Fruit fly (Drosophila melanogaster) whole organism, adult: Measurements from ENCODE around the gene ppk28.

ENCODE experiments used
- CG11617 ChIP-seq: fragments of 200-800 bp; sonication (Bioruptor generic); optimal IDR thresholded peaks from 2 replicates; lab custom pipeline; 2017; ENCODE audit warnings: mild to moderate bottlenecking, missing biosample characterization, missing genetic modification reagents, missing genetic modification characterization
- CG12768 ChIP-seq: fragments of 200-800 bp; sonication (Bioruptor generic); optimal IDR thresholded peaks from 2 replicates; lab custom pipeline; 2017; ENCODE audit warnings: missing biosample characterization, missing genetic modification characterization, mild to moderate bottlenecking, moderate library complexity, missing genetic modification reagents
- CG14711 ChIP-seq: fragments of 200-800 bp; sonication (Bioruptor generic); optimal IDR thresholded peaks from 2 replicates; lab custom pipeline; 2018; ENCODE audit warnings: missing biosample characterization, mild to moderate bottlenecking, missing genetic modification characterization, moderate library complexity
- CG33017 ChIP-seq: fragments of 200-800 bp; sonication (Bioruptor generic); optimal IDR thresholded peaks from 2 replicates; lab custom pipeline; 2018; ENCODE audit warnings: missing biosample characterization, mild to moderate bottlenecking, missing genetic modification characterization, moderate library complexity
- Crg-1 ChIP-seq: fragments of 200-800 bp; sonication (Bioruptor generic); optimal IDR thresholded peaks from 2 replicates; lab custom pipeline; 2016; ENCODE audit warnings: missing biosample characterization, missing genetic modification characterization
- Hr96 ChIP-seq: fragments of 200-800 bp; sonication (Bioruptor generic); optimal IDR thresholded peaks from 2 replicates; lab custom pipeline; 2016; ENCODE audit warnings: missing biosample characterization, missing genetic modification characterization
- Mnt ChIP-seq: fragments of 200-800 bp; sonication (Bioruptor generic); optimal IDR thresholded peaks from 2 replicates; lab custom pipeline; 2016; ENCODE audit warnings: missing biosample characterization, mild to moderate bottlenecking, missing genetic modification characterization
- bab1 ChIP-seq: fragments of 200-800 bp; sonication (Bioruptor generic); optimal IDR thresholded peaks from 3 replicates; lab custom pipeline; 2019; ENCODE audit warnings: missing biosample characterization, mild to moderate bottlenecking, missing genetic modification characterization, moderate library complexity
- cnc ChIP-seq, 2 experiments: fragments of >200 bp; optimal IDR thresholded peaks; 2 replicates each; lab custom pipeline; 2017
- pad ChIP-seq: fragments of 200-800 bp; sonication (Bioruptor generic); optimal IDR thresholded peaks from 3 replicates; lab custom pipeline; 2017; ENCODE audit warnings: missing biosample characterization, missing genetic modification characterization, mild to moderate bottlenecking, moderate library complexity, missing genetic modification reagents

DNA sequence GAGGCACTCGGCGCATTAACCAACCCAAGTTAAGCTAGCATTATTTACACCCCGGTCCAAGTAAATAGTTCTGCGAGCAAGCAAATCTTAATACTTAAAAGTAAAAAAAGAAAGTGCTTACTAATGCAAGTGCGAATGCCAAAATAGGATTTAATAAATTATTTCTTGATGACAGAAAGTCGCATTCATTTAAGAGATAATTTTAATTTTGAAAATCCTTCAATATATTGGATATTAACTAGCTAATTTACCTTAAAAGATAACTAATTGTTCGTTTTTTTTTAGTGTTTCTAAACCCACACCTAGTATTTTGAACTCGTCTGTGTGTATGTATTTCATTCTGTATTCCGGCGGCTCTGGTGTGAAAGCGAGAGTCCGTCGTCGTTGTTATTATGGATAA, 48.9 kb downstream of the ppk28 start:
- TF ChIP-seq CG14711: peak; percentile 6
- TF ChIP-seq CG33017 (tag; lab: Kevin White, UChicago): no peak
- TF ChIP-seq cnc (optimal IDR thresholded peaks at IDR 0.05; lab: Kevin White, UChicago): no peak
- peak; percentile 59 for TF ChIP-seq bab1 (GFP tag; lab: Kevin White, UChicago)
- TF ChIP-seq CG11617 (GFP tag; lab: Kevin White, UChicago): no peak
- TF ChIP-seq Hr96 (GFP tag; lab: Kevin White, UChicago): no peak
- no peak for TF ChIP-seq Mnt
- no peak for TF ChIP-seq Crg-1
- TF ChIP-seq CG12768: no peak
- no peak for TF ChIP-seq pad (GFP tag; lab: Kevin White, UChicago)
